Worm (Caenorhabditis elegans) whole organism, mixed stage, embryonic: Measurements from ENCODE around the gene Y38H8A.2.

ENCODE experiments used
- nhr-76 ChIP-seq: sonication (generic microtip); optimal IDR thresholded peaks from 2 replicates; lab custom pipeline; 2017; ENCODE audit warnings: missing biosample characterization, missing genetic modification characterization
- ztf-11 ChIP-seq: fragments of 150-350 bp; optimal IDR thresholded peaks from 2 replicates; lab custom pipeline; 2014; ENCODE audit warnings: missing biosample characterization, missing genetic modification characterization

DNA sequence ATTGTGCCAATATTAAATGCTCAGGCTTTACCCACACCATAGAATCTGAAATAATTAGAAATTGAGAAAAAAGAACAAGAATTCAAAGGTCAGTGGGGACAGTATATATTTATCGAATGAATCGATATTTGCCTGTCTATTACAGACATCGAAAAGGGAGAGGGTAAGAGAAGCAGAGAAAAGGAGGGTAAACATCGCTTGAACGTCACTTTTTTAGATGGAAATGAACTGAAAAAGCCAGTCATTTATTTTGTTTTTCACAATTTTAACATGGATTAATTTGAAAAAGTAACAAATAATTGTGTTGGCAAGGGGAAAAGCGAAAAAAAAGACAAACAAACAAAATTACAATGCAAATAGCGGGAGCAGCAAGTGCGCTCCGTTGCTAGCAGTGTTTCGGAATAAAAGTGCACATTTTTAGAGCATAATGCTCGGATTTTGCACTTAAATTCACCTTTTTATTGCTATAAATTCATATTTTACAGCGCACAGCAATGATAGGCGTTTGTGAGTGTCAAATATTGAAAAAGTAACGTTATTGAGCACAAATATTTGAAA lies 28.7 kb downstream of the Y38H8A.2 start, which contains the start of gene tbc-9:
- TF ChIP-seq nhr-76 (tag; lab: Kevin White, UChicago) (no peak), ztf-11 (tag; lab: Kevin White, UChicago) (no peak)
